Fruit fly (Drosophila melanogaster): ENCODE data around the gene CG42557.

CG42557 gene

DNA sequence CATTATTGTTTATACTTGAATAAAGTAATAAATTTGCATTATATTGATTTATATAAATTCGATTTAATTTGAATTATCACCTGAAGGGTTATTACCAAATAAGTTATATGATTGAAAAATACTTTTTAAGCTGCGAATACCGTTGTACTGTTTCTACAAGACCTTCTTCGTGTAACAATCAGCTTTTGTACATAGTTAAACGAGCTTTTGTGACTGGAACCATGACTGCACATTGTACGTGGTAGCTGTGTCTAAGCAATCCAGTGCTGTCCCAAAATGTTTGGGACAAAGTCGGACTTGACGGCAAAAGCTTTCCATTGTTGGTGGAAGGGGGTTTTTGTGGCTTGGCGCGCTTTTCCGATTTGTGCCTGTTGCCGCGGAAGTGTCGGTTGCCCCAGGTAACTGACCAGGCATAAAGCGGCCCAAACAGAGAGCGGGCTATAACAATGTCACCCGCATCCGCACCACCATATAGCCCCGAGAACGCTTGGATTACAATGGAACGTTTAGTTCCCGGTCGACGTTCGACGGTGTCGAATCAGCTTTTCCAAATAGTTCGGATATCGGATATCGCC is 25.4 kb upstream of the CG42557 start, which contains the start of gene CG31036 (continued):
- TF ChIP-seq CG13424 (tag; optimal IDR thresholded peaks at IDR 0.05) (no peak), so (GFP tag; IDR thresholded peaks at IDR 0.05) (no peak), Camta (GFP tag; optimal IDR thresholded peaks at IDR 0.05) (no peak), wdn (GFP tag; IDR thresholded peaks at IDR 0.05) (no peak), kay (GFP tag; optimal IDR thresholded peaks at IDR 0.05) (no peak), chm (GFP tag; IDR thresholded peaks at IDR 0.05) (no peak), Dp (GFP tag; optimal IDR thresholded peaks at IDR 0.05) (peak; percentile 35), E2f1 (GFP tag; IDR thresholded peaks at IDR 0.05) (no peak), emc (GFP tag; optimal IDR thresholded peaks at IDR 0.05) (no peak), CG9215 (GFP tag; IDR thresholded peaks at IDR 0.05) (no peak), scrt (GFP tag; optimal IDR thresholded peaks at IDR 0.05) (peak; percentile 53), D19B (GFP tag; optimal IDR thresholded peaks at IDR 0.05) (peak; percentile 64)

DNA sequence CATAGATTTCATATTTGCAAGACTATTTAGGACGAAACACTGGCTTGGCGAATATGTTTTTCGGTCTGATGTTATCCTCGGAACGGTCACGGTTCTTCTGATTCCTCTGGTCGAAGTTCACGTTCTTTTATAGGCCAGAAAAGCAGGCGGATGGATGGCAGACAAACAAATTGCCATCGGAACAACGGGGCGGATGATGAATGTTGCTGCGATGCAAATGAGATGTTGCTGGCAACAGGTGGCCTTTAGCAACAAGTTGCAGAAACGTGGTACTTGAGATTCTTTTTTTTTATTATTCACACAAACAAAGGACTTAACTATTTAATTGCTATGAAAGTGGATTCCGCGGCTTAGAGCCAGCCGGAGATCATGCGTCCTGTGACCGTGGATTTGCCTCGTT is 18.8 kb upstream of the CG42557 start, which contains the start of gene Capa:
Gene Capa, minus strand, starts transcription at position 101 of the 400 bp plus-strand sequence.
- TF ChIP-seq CG11504 (tag; optimal IDR thresholded peaks at IDR 0.05) = peak; percentile 80
- no peak for TF ChIP-seq CG12769 (tag; optimal IDR thresholded peaks at IDR 0.05)

DNA sequence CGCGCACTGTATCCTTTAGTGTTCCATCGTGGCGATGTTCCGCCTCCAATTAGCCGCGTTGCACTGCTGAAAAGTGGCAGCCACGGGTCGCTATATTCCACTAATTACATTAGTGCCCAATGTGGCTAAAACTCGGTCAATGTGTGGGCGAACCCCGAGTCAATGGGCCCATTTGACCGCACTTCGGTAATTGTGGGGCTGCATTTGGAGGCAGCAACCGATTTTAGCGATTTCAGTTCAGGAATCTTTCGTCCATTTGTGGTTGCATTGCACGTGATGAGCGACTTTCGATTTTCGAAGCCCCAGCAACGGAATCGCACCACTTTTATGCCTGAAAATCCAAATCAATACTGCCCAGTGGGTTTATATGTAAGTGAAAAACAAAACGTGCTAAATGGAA is 12.9 kb upstream of the CG42557 start, which contains the start of gene trp:
Gene trp, minus strand, starts transcription at position 101 of the 400 bp plus-strand sequence.
- no peak for TF ChIP-seq sim (GFP tag; IDR thresholded peaks at IDR 0.05)
- TF ChIP-seq Lpt (GFP tag; optimal IDR thresholded peaks at IDR 0.05) = no peak
- no peak for TF ChIP-seq CG2199 (GFP tag; IDR thresholded peaks at IDR 0.05)
- TF ChIP-seq Dip3 (GFP tag; optimal IDR thresholded peaks at IDR 0.05) = no peak
- no peak for TF ChIP-seq pan (optimal IDR thresholded peaks at IDR 0.05)
- no peak for TF ChIP-seq pan (GFP tag; optimal IDR thresholded peaks at IDR 0.05 in 1 of 2, IDR thresholded peaks at IDR 0.05 in 1 of 2)
- no peak for TF ChIP-seq PHDP (tag; optimal IDR thresholded peaks at IDR 0.05)
- no peak for TF ChIP-seq gt (GFP tag; IDR thresholded peaks at IDR 0.05)
- TF ChIP-seq Kr (GFP tag; optimal IDR thresholded peaks at IDR 0.05) = no peak
- TF ChIP-seq CG34376 (GFP tag; optimal IDR thresholded peaks at IDR 0.05) = no peak

DNA sequence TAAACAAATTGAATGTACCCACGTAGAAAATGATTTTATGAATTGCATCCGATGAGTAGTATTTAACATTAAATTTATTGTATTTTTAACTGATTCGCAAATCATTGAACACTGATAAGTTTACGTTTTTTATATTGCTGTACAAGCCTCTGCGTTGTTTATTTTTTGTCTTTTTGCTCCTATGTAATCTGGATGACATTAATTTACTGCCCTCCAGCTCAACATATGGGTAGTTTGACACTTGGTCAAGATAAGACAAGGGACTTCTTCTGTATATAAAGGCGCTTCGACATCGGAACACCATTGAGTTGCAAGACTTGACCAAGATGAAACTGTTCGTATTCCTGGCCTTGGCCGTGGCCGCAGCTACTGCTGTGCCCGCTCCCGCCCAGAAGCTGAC is 11.2 kb upstream of the CG42557 start, which contains the start of gene Jon99Ciii:
Gene Jon99Ciii, plus strand, starts transcription at position 301 of the 400 bp plus-strand sequence.
- peak; percentile 45 for TF ChIP-seq exex (tag; optimal IDR thresholded peaks at IDR 0.05)

DNA sequence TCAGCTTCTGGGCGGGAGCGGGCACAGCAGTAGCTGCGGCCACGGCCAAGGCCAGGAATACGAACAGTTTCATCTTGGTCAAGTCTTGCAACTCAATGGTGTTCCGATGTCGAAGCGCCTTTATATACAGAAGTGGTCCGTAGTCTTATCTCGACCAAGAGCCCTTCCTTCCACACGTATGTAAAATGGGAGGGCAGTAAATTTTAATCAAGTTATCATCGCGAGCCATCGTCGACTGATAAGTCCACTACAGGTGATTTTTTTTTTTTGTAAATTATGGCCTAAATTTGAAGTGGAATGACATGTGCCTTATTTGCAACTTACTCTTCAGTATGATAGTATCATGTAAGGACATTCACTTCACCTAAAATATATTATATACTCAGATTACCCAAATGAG is 8.6 kb upstream of the CG42557 start, which contains the start of gene Jon99Cii:
Gene Jon99Cii, minus strand, starts transcription at position 101 of the 400 bp plus-strand sequence.
- TF ChIP-seq C15 (GFP tag; IDR thresholded peaks at IDR 0.05) (peak; percentile 41; the same call in 1 of the 3 replicates), CG14860 (GFP tag; IDR thresholded peaks at IDR 0.05; ENCODE audit: partially characterized antibody) (0 out of 3 replicates have a peak, but pooled peaks have one; percentile 20), exex (tag; optimal IDR thresholded peaks at IDR 0.05) (peak; percentile 28)

DNA sequence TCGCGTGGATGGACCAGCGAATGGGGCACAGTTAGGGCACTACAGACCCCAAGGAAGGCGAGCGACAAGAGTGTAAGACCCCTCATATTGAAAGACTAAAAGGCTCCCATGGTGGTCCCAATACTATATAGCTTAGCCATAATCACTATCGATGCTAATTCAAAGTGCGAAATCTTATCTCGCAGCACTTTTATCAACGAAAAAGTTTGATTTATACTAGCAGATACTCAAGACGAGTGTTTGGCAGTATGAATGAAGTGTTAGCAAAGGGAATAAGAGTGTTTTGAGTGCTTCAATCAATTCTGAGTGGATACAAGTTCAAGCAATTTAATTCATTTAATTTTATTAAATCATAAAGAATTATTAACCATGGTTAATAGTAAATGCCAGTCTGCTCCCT is 7.0 kb upstream of the CG42557 start, which contains the start of gene Jon99Ci:
Gene Jon99Ci, minus strand, starts transcription at position 101 of the 400 bp plus-strand sequence.
- TF ChIP-seq exex (tag; optimal IDR thresholded peaks at IDR 0.05) (peak; percentile 45), gcm (GFP tag; optimal IDR thresholded peaks at IDR 0.05) (no peak), sug (tag; optimal IDR thresholded peaks at IDR 0.05) (peak; percentile 66), CG10366 (GFP tag; IDR thresholded peaks at IDR 0.05) (no peak)
